Fruit fly (Drosophila melanogaster): Measurements from ENCODE around the gene CG44004.

The CG44004 gene

dm6 chr3L:18064632-18065482 is 8.8 kb downstream of the CG44004 start, which contains the start of gene Eip75B:
Gene Eip75B (minus strand): TSS chr3L:18064696.
- peak; percentile 76 for TF ChIP-seq CG9948 (tag; optimal IDR thresholded peaks at IDR 0.05)
- TF ChIP-seq CG13204 (GFP tag; optimal IDR thresholded peaks at IDR 0.05), result no peak
- TF ChIP-seq CG10348 (GFP tag; IDR thresholded peaks at IDR 0.05), result no peak
- TF ChIP-seq CG8301 (tag; optimal IDR thresholded peaks at IDR 0.05), result peak; percentile 62
- no peak for TF ChIP-seq rn (GFP tag; IDR thresholded peaks at IDR 0.05)
- peak; percentile 47 for TF ChIP-seq CG34367 (tag; optimal IDR thresholded peaks at IDR 0.05)
- TF ChIP-seq gl (tag; optimal IDR thresholded peaks at IDR 0.05), result no peak
- peak; percentile 17 for TF ChIP-seq Pif1A (GFP tag; optimal IDR thresholded peaks at IDR 0.05)
- TF ChIP-seq CG15710 (tag; optimal IDR thresholded peaks at IDR 0.05), result peak; percentile 66
- TF ChIP-seq D1 (tag; optimal IDR thresholded peaks at IDR 0.05), result peak; percentile 78
- peak; percentile 80 for TF ChIP-seq CG8159 (tag; optimal IDR thresholded peaks at IDR 0.05)
- peak; percentile 48 for TF ChIP-seq CG17806 (tag; optimal IDR thresholded peaks at IDR 0.05)
- peak; percentile 18 for TF ChIP-seq Pif1B (GFP tag; optimal IDR thresholded peaks at IDR 0.05)
- TF ChIP-seq Ets98B (GFP tag; IDR thresholded peaks at IDR 0.05), result no peak
- no peak for TF ChIP-seq Snoo (tag; optimal IDR thresholded peaks at IDR 0.05)
- peak; percentile 56; the same call in 1 of the 2 replicates for TF ChIP-seq CG12605 (GFP tag; IDR thresholded peaks at IDR 0.05)
- peak; percentile 72; the same call in 1 of the 3 replicates for TF ChIP-seq CG4496 (GFP tag; IDR thresholded peaks at IDR 0.05)
- TF ChIP-seq CG14655 (GFP tag; optimal IDR thresholded peaks at IDR 0.05), result peak; percentile 81
- peak; percentile 98 for TF ChIP-seq EcR (GFP tag; optimal IDR thresholded peaks at IDR 0.05)
- no peak for TF ChIP-seq fd96Ca (GFP tag; IDR thresholded peaks at IDR 0.05)
- peak; percentile 51 for TF ChIP-seq CG32121 (GFP tag; IDR thresholded peaks at IDR 0.05)

- TF ChIP-seq Snoo (tag; optimal IDR thresholded peaks at IDR 0.05) (peak; percentile 55), fd96Ca (GFP tag; IDR thresholded peaks at IDR 0.05) (peak; percentile 83), Ets98B (GFP tag; IDR thresholded peaks at IDR 0.05) (peak; percentile 76), CG34367 (tag; optimal IDR thresholded peaks at IDR 0.05) (peak; percentile 78), CG14655 (GFP tag; optimal IDR thresholded peaks at IDR 0.05) (peak; percentile 90), gl (tag; optimal IDR thresholded peaks at IDR 0.05) (peak; percentile 84), Pif1B (GFP tag; optimal IDR thresholded peaks at IDR 0.05) (peak; percentile 63), CG8301 (tag; optimal IDR thresholded peaks at IDR 0.05) (peak; percentile 82), CG10348 (GFP tag; IDR thresholded peaks at IDR 0.05) (no peak), CG13204 (GFP tag; optimal IDR thresholded peaks at IDR 0.05) (peak; percentile 76), EcR (GFP tag; optimal IDR thresholded peaks at IDR 0.05) (peak; percentile 95), CG9948 (tag; optimal IDR thresholded peaks at IDR 0.05) (peak; percentile 71), CG12605 (GFP tag; IDR thresholded peaks at IDR 0.05) (no peak; the same call in none of the 2 replicates), CG15710 (tag; optimal IDR thresholded peaks at IDR 0.05) (peak; percentile 83), CG4496 (GFP tag; IDR thresholded peaks at IDR 0.05) (peak; percentile 85), CG8159 (tag; optimal IDR thresholded peaks at IDR 0.05) (peak; percentile 84), D1 (tag; optimal IDR thresholded peaks at IDR 0.05) (peak; percentile 81), CG17806 (tag; optimal IDR thresholded peaks at IDR 0.05) (peak; percentile 80), rn (GFP tag; IDR thresholded peaks at IDR 0.05) (no peak), CG32121 (GFP tag; IDR thresholded peaks at IDR 0.05) (peak; percentile 78), Pif1A (GFP tag; optimal IDR thresholded peaks at IDR 0.05) (peak; percentile 85)
These were observed 10.6 kb downstream of the CG44004 start for dm6 chr3L:18062959-18063510.

- TF ChIP-seq fd96Ca (GFP tag; IDR thresholded peaks at IDR 0.05) (no peak), CG17806 (tag; optimal IDR thresholded peaks at IDR 0.05) (peak; percentile 2), CG34367 (tag; optimal IDR thresholded peaks at IDR 0.05) (peak; percentile 29), Pif1B (GFP tag; optimal IDR thresholded peaks at IDR 0.05) (peak; percentile 49), CG15710 (tag; optimal IDR thresholded peaks at IDR 0.05) (peak; percentile 16), CG10348 (GFP tag; IDR thresholded peaks at IDR 0.05) (no peak), CG8301 (tag; optimal IDR thresholded peaks at IDR 0.05) (peak; percentile 45), Snoo (tag; optimal IDR thresholded peaks at IDR 0.05) (peak; percentile 65), CG32121 (GFP tag; IDR thresholded peaks at IDR 0.05) (no peak), EcR (GFP tag; optimal IDR thresholded peaks at IDR 0.05) (peak; percentile 84), Ets98B (GFP tag; IDR thresholded peaks at IDR 0.05) (peak; percentile 12; the same call in 1 of the 2 replicates), CG4496 (GFP tag; IDR thresholded peaks at IDR 0.05) (peak; percentile 39; the same call in 1 of the 3 replicates), CG12605 (GFP tag; IDR thresholded peaks at IDR 0.05) (peak; percentile 59; the same call in 1 of the 2 replicates), rn (GFP tag; IDR thresholded peaks at IDR 0.05) (no peak), CG8159 (tag; optimal IDR thresholded peaks at IDR 0.05) (peak; percentile 28), gl (tag; optimal IDR thresholded peaks at IDR 0.05) (peak; percentile 41), Pif1A (GFP tag; optimal IDR thresholded peaks at IDR 0.05) (peak; percentile 40), CG13204 (GFP tag; optimal IDR thresholded peaks at IDR 0.05) (peak; percentile 15), CG14655 (GFP tag; optimal IDR thresholded peaks at IDR 0.05) (peak; percentile 40), CG9948 (tag; optimal IDR thresholded peaks at IDR 0.05) (no peak), D1 (tag; optimal IDR thresholded peaks at IDR 0.05) (peak; percentile 23)
These were observed 11.8 kb downstream of the CG44004 start for dm6 chr3L:18061713-18062365.

dm6 chr3L:18061240-18061639 is 12.4 kb downstream of the CG44004 start:
- TF ChIP-seq Snoo (tag; optimal IDR thresholded peaks at IDR 0.05) (no peak), Ets98B (GFP tag; IDR thresholded peaks at IDR 0.05) (no peak), CG12605 (GFP tag; IDR thresholded peaks at IDR 0.05) (no peak), CG34367 (tag; optimal IDR thresholded peaks at IDR 0.05) (no peak), Pif1B (GFP tag; optimal IDR thresholded peaks at IDR 0.05) (no peak), CG14655 (GFP tag; optimal IDR thresholded peaks at IDR 0.05) (no peak), fd96Ca (GFP tag; IDR thresholded peaks at IDR 0.05) (no peak), CG9948 (tag; optimal IDR thresholded peaks at IDR 0.05) (no peak), gl (tag; optimal IDR thresholded peaks at IDR 0.05) (no peak), CG13204 (GFP tag; optimal IDR thresholded peaks at IDR 0.05) (no peak), Pif1A (GFP tag; optimal IDR thresholded peaks at IDR 0.05) (no peak)

All from whole organism, pupa.